Fruit fly (Drosophila melanogaster) whole organism, pupa: ENCODE data around the gene kay.
A peak's percentile ranks its signal among the peaks of the same experiment; 100 is the strongest.

Source experiments
- CG10348 ChIP-seq: fragments of 200-800 bp; sonication (Bioruptor generic); IDR thresholded peaks from 2 replicates; pipeline ENCODE4 v1.3.6; 2022; ENCODE audit warnings: missing biosample characterization, missing genetic modification characterization
- CG12605 ChIP-seq: fragments of 200-800 bp; sonication (Bioruptor generic); IDR thresholded peaks from 2 replicates; pipeline ENCODE4 v1.3.6; 2022; ENCODE audit warnings: missing biosample characterization, missing genetic modification characterization
- CG13204 ChIP-seq: fragments of 200-800 bp; sonication (Bioruptor generic); optimal IDR thresholded peaks from 2 replicates; lab custom pipeline; 2018; ENCODE audit warnings: missing biosample characterization, mild to moderate bottlenecking, missing genetic modification characterization, moderate library complexity
- CG14655 ChIP-seq: fragments of 200-800 bp; sonication (Bioruptor generic); optimal IDR thresholded peaks from 3 replicates; lab custom pipeline; 2017; ENCODE audit warnings: mild to moderate bottlenecking, missing biosample characterization, missing genetic modification reagents, missing genetic modification characterization
- CG15710 ChIP-seq: fragments of 200-800 bp; sonication (Bioruptor generic); optimal IDR thresholded peaks from 2 replicates; lab custom pipeline; 2018; ENCODE audit warnings: missing biosample characterization, mild to moderate bottlenecking, missing genetic modification characterization, moderate library complexity
- CG17806 ChIP-seq: fragments of 200-800 bp; sonication (Bioruptor generic); optimal IDR thresholded peaks from 2 replicates; lab custom pipeline; 2018; ENCODE audit warnings: missing biosample characterization, mild to moderate bottlenecking, missing genetic modification characterization, moderate library complexity
- CG32121 ChIP-seq: fragments of 200-800 bp; sonication (Bioruptor generic); IDR thresholded peaks from 2 replicates; pipeline ENCODE4 v1.3.6; 2022; ENCODE audit warnings: missing biosample characterization, missing genetic modification characterization
- CG34367 ChIP-seq: fragments of 200-800 bp; sonication (Bioruptor generic); optimal IDR thresholded peaks from 2 replicates; lab custom pipeline; 2018; ENCODE audit warnings: missing biosample characterization, mild to moderate bottlenecking, missing genetic modification characterization
- CG4496 ChIP-seq: fragments of 200-800 bp; sonication (Bioruptor generic); IDR thresholded peaks from 3 replicates; pipeline ENCODE4 v1.3.6; 2022; ENCODE audit warnings: missing biosample characterization, missing genetic modification characterization
- CG8159 ChIP-seq: fragments of 200-800 bp; sonication (Bioruptor generic); optimal IDR thresholded peaks from 3 replicates; lab custom pipeline; 2018; ENCODE audit warnings: missing biosample characterization, mild to moderate bottlenecking, missing genetic modification characterization, moderate library complexity
- CG8301 ChIP-seq: fragments of 200-800 bp; sonication (Bioruptor generic); optimal IDR thresholded peaks from 2 replicates; lab custom pipeline; 2018; ENCODE audit warnings: missing biosample characterization, mild to moderate bottlenecking, missing genetic modification characterization
- CG9948 ChIP-seq: fragments of 200-800 bp; sonication (Bioruptor generic); optimal IDR thresholded peaks from 2 replicates; lab custom pipeline; 2018; ENCODE audit warnings: missing biosample characterization, mild to moderate bottlenecking, missing genetic modification characterization, moderate library complexity
- D1 ChIP-seq: fragments of 200-800 bp; sonication (Bioruptor generic); optimal IDR thresholded peaks from 2 replicates; lab custom pipeline; 2018; ENCODE audit warnings: missing biosample characterization, mild to moderate bottlenecking, missing genetic modification characterization, moderate library complexity
- EcR ChIP-seq: fragments of 200-800 bp; sonication (Bioruptor generic); optimal IDR thresholded peaks from 3 replicates; lab custom pipeline; 2019; ENCODE audit warnings: missing biosample characterization, missing genetic modification characterization, mild to moderate bottlenecking, moderate library complexity, missing genetic modification reagents
- Ets98B ChIP-seq: fragments of 200-800 bp; sonication (Bioruptor generic); IDR thresholded peaks from 2 replicates; pipeline ENCODE4 v1.3.6; 2022; ENCODE audit warnings: missing biosample characterization, missing genetic modification characterization
- Pif1A ChIP-seq: fragments of 200-800 bp; sonication (Bioruptor generic); optimal IDR thresholded peaks from 3 replicates; lab custom pipeline; 2016; ENCODE audit warnings: missing biosample characterization, missing genetic modification characterization
- Pif1B ChIP-seq: fragments of 200-800 bp; sonication (Bioruptor generic); optimal IDR thresholded peaks from 3 replicates; lab custom pipeline; 2016; ENCODE audit warnings: missing biosample characterization, missing genetic modification characterization
- Snoo ChIP-seq: fragments of 200-800 bp; sonication (Bioruptor generic); optimal IDR thresholded peaks from 3 replicates; lab custom pipeline; 2017; ENCODE audit warnings: missing biosample characterization, mild to moderate bottlenecking, missing genetic modification characterization, inconsistent platforms
- fd96Ca ChIP-seq: fragments of 200-800 bp; sonication (Bioruptor generic); IDR thresholded peaks from 3 replicates; pipeline ENCODE4 v1.3.6; 2022; ENCODE audit warnings: missing biosample characterization, missing genetic modification characterization
- gl ChIP-seq: fragments of 200-800 bp; sonication (Bioruptor generic); optimal IDR thresholded peaks from 2 replicates; lab custom pipeline; 2018; ENCODE audit warnings: missing biosample characterization, mild to moderate bottlenecking, missing genetic modification characterization
- rn ChIP-seq: fragments of 200-800 bp; sonication (Bioruptor generic); IDR thresholded peaks from 2 replicates; pipeline ENCODE4 v1.3.6; 2022; ENCODE audit warnings: missing biosample characterization, missing genetic modification characterization

The kay gene

DNA sequence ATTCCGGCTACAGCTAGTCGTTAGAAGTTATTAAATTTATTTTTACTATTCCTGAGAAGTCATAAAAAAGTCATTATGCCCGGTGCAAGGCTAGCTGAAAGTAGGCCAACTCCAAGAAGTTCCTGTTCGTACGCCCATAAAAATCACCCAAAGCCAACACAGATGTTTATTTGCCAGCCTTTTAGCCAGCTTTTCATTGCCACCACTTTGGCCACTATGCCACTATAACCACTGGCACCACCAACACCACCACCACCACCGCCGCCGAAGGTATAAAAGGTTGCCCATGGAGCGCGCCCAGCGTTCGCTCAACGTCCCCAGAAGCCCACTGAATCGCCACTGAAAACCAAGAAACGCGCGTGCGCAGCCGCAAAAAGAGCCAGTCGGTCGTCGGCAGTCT, 47.4 kb upstream of the kay start, which contains the start of gene CG15506:
Gene CG15506, plus strand, starts transcription at position 301 of the 400 bp plus-strand sequence.
- TF ChIP-seq fd96Ca (GFP tag; lab: Robert Waterston, UW) (no peak), CG10348 (no peak), gl (tag; lab: Kevin White, UChicago) (no peak), Snoo (tag; lab: Kevin White, UChicago) (no peak), CG34367 (tag; lab: Kevin White, UChicago) (no peak), CG8159 (no peak), CG14655 (GFP tag; lab: Kevin White, UChicago) (no peak), Ets98B (no peak), Pif1B (no peak), Pif1A (no peak), CG12605 (GFP tag; lab: Robert Waterston, UW) (no peak), CG17806 (tag; lab: Kevin White, UChicago) (no peak), D1 (no peak), CG15710 (tag; lab: Kevin White, UChicago) (no peak), CG9948 (no peak), EcR (GFP tag; lab: Kevin White, UChicago) (no peak), rn (GFP tag; lab: Robert Waterston, UW) (no peak), CG13204 (GFP tag; lab: Kevin White, UChicago) (no peak), CG4496 (GFP tag; lab: Robert Waterston, UW) (no peak)
- TF ChIP-seq, all 21 proteins: peak for 0

DNA sequence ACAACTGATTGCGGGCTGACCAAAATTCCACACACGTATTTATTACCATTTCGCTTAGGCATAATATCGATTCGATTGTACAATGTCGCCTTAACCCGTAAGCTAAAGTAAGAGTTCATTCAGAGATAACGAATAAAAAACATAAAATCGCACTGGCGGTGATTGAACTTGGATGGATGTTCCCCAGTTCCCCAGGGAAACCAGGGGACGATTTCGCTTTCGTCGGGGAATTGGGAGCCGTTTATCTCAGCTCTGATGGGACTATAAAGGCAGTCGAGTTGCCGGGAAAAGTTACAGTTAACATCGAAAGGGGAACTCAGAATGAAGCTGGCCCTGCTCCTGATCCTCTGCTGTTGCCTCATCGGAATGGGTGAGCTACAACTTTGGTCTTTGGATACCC, 43.6 kb upstream of the kay start, which contains the start of gene CG34296:
Gene CG34296, plus strand, starts transcription at position 301 of the 400 bp plus-strand sequence.
- TF ChIP-seq CG8301 (tag; lab: Kevin White, UChicago) (no peak), Snoo (tag; lab: Kevin White, UChicago) (no peak), rn (GFP tag; lab: Robert Waterston, UW) (no peak), CG15710 (tag; lab: Kevin White, UChicago) (no peak), CG4496 (GFP tag; lab: Robert Waterston, UW) (no peak), CG32121 (GFP tag; lab: Robert Waterston, UW) (no peak), CG10348 (no peak), CG13204 (GFP tag; lab: Kevin White, UChicago) (no peak), CG9948 (no peak), CG12605 (GFP tag; lab: Robert Waterston, UW) (no peak)

DNA sequence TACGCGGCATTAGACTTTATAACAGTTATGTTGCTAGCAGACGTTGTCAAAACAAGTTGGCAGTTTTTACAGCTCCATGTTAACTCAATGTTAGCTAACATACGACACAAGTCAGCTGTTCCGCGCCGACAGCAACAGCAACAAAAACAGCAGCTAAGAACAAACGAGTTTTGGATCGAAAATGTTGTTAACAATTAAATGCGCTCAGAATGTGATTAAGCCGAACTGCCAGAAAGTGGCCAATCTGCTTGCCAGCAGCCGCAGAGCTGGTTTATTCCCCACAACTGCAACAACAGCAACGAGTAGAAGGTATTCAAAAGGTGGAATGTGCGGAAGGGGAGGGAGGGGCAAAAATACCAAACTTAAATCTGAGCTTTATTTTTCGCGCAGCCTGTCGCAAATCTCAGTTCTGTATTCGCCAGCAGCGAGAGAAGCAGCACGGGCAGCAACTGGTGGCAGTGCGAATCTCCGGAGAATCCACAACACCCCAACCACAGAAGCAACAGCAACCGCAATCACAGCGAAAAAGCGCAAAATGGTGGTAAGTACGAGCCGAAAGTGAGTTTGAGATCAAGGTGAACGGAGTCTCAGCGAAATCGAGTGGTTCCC, 42.6 kb upstream of the kay start, which contains the start of gene Pcd:
Gene Pcd, plus strand, starts transcription at position 116 of the 609 bp plus-strand sequence.
- TF ChIP-seq gl (tag; lab: Kevin White, UChicago) (no peak), CG4496 (GFP tag; lab: Robert Waterston, UW) (0 out of 3 replicates have a peak, but pooled peaks have one; percentile 52), Ets98B (peak; percentile 34; the same call in 1 of the 2 replicates), CG8301 (tag; lab: Kevin White, UChicago) (no peak), EcR (GFP tag; lab: Kevin White, UChicago) (peak; percentile 24), CG12605 (GFP tag; lab: Robert Waterston, UW) (peak; percentile 62; the same call in 1 of the 2 replicates), CG9948 (no peak)

DNA sequence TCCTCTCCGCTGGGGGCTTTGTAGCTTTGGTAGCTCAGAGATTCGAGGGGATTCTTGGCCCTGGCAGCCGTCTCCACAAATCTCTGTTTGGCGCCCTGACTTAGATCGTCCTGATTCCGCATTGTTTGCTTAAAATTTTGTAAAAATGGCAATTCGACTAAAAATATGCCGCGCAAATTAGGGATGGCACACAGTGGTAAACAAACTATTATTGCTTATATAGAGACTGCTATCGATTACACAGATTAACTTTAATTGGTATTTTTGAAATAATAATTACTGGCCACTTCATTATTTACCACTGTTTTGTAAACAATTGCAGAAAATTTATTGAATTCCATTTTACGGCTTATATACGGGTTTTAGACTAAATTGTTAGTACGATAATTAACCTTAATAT, 41.0 kb upstream of the kay start, which contains the start of the genes Naa40 and CG18731:
Gene Naa40, minus strand, starts transcription at position 206 of the 400 bp plus-strand sequence.
Gene CG18731, plus strand, starts transcription at position 283 of the 400 bp plus-strand sequence.
- TF ChIP-seq CG17806 (tag; lab: Kevin White, UChicago) = no peak
- no peak for TF ChIP-seq Snoo (tag; lab: Kevin White, UChicago)
- no peak for TF ChIP-seq CG14655 (GFP tag; lab: Kevin White, UChicago)
- TF ChIP-seq Pif1A = no peak
- no peak for TF ChIP-seq CG8301 (tag; lab: Kevin White, UChicago)
- TF ChIP-seq Ets98B = no peak
- TF ChIP-seq D1 = no peak
- no peak for TF ChIP-seq CG4496 (GFP tag; lab: Robert Waterston, UW)
- TF ChIP-seq gl (tag; lab: Kevin White, UChicago) = no peak
- no peak for TF ChIP-seq CG9948
- TF ChIP-seq CG13204 (GFP tag; lab: Kevin White, UChicago) = no peak
- TF ChIP-seq CG34367 (tag; lab: Kevin White, UChicago) = no peak
- no peak for TF ChIP-seq CG8159
- TF ChIP-seq Pif1B = no peak
- no peak for TF ChIP-seq CG15710 (tag; lab: Kevin White, UChicago)

DNA sequence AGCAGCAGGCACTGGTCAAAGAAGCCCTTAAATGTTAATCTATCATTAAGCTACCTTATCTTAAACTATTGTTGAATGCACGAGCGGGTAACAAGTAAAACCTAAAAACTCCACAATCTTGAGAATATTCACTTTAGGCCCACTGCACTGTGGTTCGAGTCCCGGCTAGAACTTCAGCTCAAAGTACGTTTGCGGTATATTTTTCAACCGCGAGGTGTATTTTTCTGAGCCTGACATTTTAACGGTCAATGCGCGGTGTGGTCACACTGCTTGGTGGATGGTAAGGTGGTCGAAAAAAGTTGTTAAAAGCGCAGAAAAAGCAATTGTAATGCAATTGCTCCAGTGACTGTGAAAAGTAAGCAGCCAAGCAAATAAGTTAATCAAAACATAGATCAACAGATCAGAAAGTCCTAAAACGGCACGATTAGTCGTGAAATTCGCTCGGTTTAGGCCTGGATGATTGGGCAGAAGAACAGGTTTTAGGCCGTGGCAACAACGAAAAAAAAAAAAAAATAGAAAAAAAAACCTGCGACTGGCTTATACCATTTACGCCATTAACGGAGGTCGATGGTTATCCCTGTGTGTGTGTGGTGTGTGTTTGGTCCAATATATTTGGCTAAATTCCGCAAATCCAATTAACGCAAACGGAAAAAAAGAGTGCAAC, 40.1 kb upstream of the kay start, which contains the start of gene Kul:
Gene Kul, plus strand, starts transcription at position 254 of the 664 bp plus-strand sequence.
- no peak for TF ChIP-seq CG13204 (GFP tag; lab: Kevin White, UChicago)
- TF ChIP-seq CG12605 (GFP tag; lab: Robert Waterston, UW) = peak; percentile 18; the same call in 1 of the 2 replicates
- peak; percentile 40 for TF ChIP-seq CG8159
- TF ChIP-seq gl (tag; lab: Kevin White, UChicago) = peak; percentile 67
- peak; percentile 50 for TF ChIP-seq CG8301 (tag; lab: Kevin White, UChicago)
- TF ChIP-seq CG17806 (tag; lab: Kevin White, UChicago) = peak; percentile 18
- TF ChIP-seq D1 = no peak
- no peak for TF ChIP-seq EcR (GFP tag; lab: Kevin White, UChicago)
- TF ChIP-seq CG32121 (GFP tag; lab: Robert Waterston, UW) = peak; percentile 57; the same call in 1 of the 2 replicates
- peak; percentile 34 for TF ChIP-seq Ets98B
- no peak for TF ChIP-seq Pif1B
- TF ChIP-seq CG9948 = no peak
- TF ChIP-seq CG14655 (GFP tag; lab: Kevin White, UChicago) = no peak
- TF ChIP-seq CG4496 (GFP tag; lab: Robert Waterston, UW) = peak; percentile 56; the same call in 2 of the 3 replicates
- no peak for TF ChIP-seq CG10348
- peak; percentile 61 for TF ChIP-seq Snoo (tag; lab: Kevin White, UChicago)
- peak; percentile 49; the same call in 1 of the 3 replicates for TF ChIP-seq fd96Ca (GFP tag; lab: Robert Waterston, UW)
- TF ChIP-seq rn (GFP tag; lab: Robert Waterston, UW) = peak; percentile 19; the same call in 1 of the 2 replicates
- TF ChIP-seq CG15710 (tag; lab: Kevin White, UChicago) = peak; percentile 23
- peak; percentile 28 for TF ChIP-seq CG34367 (tag; lab: Kevin White, UChicago)
- TF ChIP-seq Pif1A = no peak
